Fruit fly (Drosophila melanogaster) whole organism: ENCODE results near the gene SuUR.

Experiments
- pan ChIP-seq: fragments of >200 bp; optimal IDR thresholded peaks from 2 replicates; lab custom pipeline; 2017
- psq ChIP-seq: fragments of >200 bp; optimal IDR thresholded peaks from 2 replicates; lab custom pipeline; 2017
- usp ChIP-seq: fragments of >200 bp; optimal IDR thresholded peaks from 2 replicates; lab custom pipeline; 2017; ENCODE audit warnings: missing biosample characterization, missing genetic modification characterization, mixed read lengths

DNA sequence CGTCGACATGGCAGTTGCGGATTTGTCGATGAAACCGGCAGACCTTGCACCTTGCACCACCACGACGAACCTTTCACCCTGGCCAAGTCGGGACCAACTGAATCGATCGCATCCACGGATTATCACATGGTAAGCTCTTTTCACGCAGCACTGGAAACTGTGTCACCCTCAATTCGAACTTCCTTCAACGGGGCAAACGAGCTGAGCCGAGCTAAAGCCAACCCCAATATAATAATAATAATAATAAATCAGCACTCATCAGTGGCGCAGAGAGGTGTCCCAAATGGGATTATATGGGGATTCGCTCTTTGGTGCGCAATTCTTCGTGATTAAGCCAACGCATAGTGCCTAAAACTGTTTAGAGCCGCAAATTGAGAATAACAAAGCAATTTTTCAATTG is 13.5 kb upstream of the SuUR start, which contains the start of gene CG43693:
- no peak for TF ChIP-seq psq (lab: Kevin White, UChicago)
- TF ChIP-seq pan (lab: Kevin White, UChicago), result no peak
- TF ChIP-seq usp (GFP tag; lab: Kevin White, UChicago), result no peak
